Fruit fly (Drosophila melanogaster) whole organism, prepupa: ENCODE data around the gene CG5850.

Experiments used
- Blimp-1 ChIP-seq: fragments of 200-800 bp; sonication (Bioruptor generic); optimal IDR thresholded peaks from 3 replicates; lab custom pipeline; 2017; ENCODE audit warnings: missing biosample characterization, missing genetic modification characterization, mild to moderate bottlenecking, moderate library complexity, missing genetic modification reagents
- CG10669 ChIP-seq: fragments of 200-800 bp; sonication (Bioruptor generic); optimal IDR thresholded peaks from 3 replicates; lab custom pipeline; 2018; ENCODE audit warnings: missing biosample characterization, mild to moderate bottlenecking, missing genetic modification characterization, moderate library complexity
- CG11294 ChIP-seq: fragments of 200-800 bp; sonication (Bioruptor generic); IDR thresholded peaks from 2 replicates; pipeline ENCODE4 v1.3.6; 2022; ENCODE audit warnings: missing biosample characterization, missing genetic modification characterization
- CG15336 ChIP-seq: fragments of 200-800 bp; sonication (Bioruptor generic); IDR thresholded peaks from 2 replicates; pipeline ENCODE4 v1.3.6; 2022; ENCODE audit warnings: missing biosample characterization, missing genetic modification characterization
- CG1621 ChIP-seq: fragments of 200-800 bp; sonication (Bioruptor generic); optimal IDR thresholded peaks from 3 replicates; lab custom pipeline; 2018; ENCODE audit warnings: missing biosample characterization, mild to moderate bottlenecking, missing genetic modification characterization
- CG16779 ChIP-seq: fragments of 200-800 bp; sonication (Bioruptor generic); optimal IDR thresholded peaks from 3 replicates; lab custom pipeline; 2017; ENCODE audit warnings: missing biosample characterization, mild to moderate bottlenecking, missing genetic modification characterization
- CG3032 ChIP-seq: fragments of 200-800 bp; optimal IDR thresholded peaks from 2 replicates; lab custom pipeline; 2019; ENCODE audit warnings: missing biosample characterization, mild to moderate bottlenecking, missing genetic modification characterization, moderate library complexity
- CG31627 ChIP-seq: fragments of 200-800 bp; sonication (Bioruptor generic); optimal IDR thresholded peaks from 3 replicates; lab custom pipeline; 2016; ENCODE audit warnings: missing biosample characterization, missing genetic modification characterization
- CG32006 ChIP-seq: fragments of 200-800 bp; sonication (Bioruptor generic); optimal IDR thresholded peaks from 3 replicates; lab custom pipeline; 2017; ENCODE audit warnings: missing biosample characterization, mild to moderate bottlenecking, missing genetic modification characterization
- CG34406 ChIP-seq: fragments of 200-800 bp; sonication (Bioruptor generic); optimal IDR thresholded peaks from 3 replicates; lab custom pipeline; 2016; ENCODE audit warnings: missing biosample characterization, missing genetic modification characterization
- CG3919 ChIP-seq: fragments of 200-800 bp; sonication (Bioruptor generic); optimal IDR thresholded peaks from 3 replicates; lab custom pipeline; 2016; ENCODE audit warnings: missing biosample characterization, missing genetic modification characterization
- CG6163 ChIP-seq: fragments of 200-800 bp; sonication (Bioruptor generic); IDR thresholded peaks from 3 replicates; pipeline ENCODE4 v1.3.6; 2022; ENCODE audit warnings: missing biosample characterization, missing genetic modification characterization
- CG6276 ChIP-seq: fragments of 200-800 bp; sonication (Bioruptor generic); optimal IDR thresholded peaks from 2 replicates; lab custom pipeline; 2017; ENCODE audit warnings: missing biosample characterization, mild to moderate bottlenecking, missing genetic modification characterization
- CG6808 ChIP-seq: fragments of 200-800 bp; sonication (Bioruptor generic); optimal IDR thresholded peaks from 3 replicates; lab custom pipeline; 2017; ENCODE audit warnings: missing biosample characterization, missing genetic modification characterization, mild to moderate bottlenecking, moderate library complexity, missing genetic modification reagents
- CG6854 ChIP-seq: fragments of 200-800 bp; sonication (Bioruptor generic); optimal IDR thresholded peaks from 2 replicates; lab custom pipeline; 2017; ENCODE audit warnings: missing biosample characterization, mild to moderate bottlenecking, missing genetic modification characterization
- CG7368 ChIP-seq: fragments of 200-800 bp; sonication (Bioruptor generic); optimal IDR thresholded peaks from 3 replicates; lab custom pipeline; 2016; ENCODE audit warnings: missing biosample characterization, missing genetic modification characterization
- CG8119 ChIP-seq: fragments of 200-800 bp; sonication (Bioruptor generic); IDR thresholded peaks from 3 replicates; pipeline ENCODE4 v1.3.6; 2022; ENCODE audit warnings: missing biosample characterization, missing genetic modification characterization
- CG9139 ChIP-seq: fragments of 200-800 bp; sonication (Bioruptor generic); optimal IDR thresholded peaks from 3 replicates; lab custom pipeline; 2017; ENCODE audit warnings: missing biosample characterization, mild to moderate bottlenecking, missing genetic modification characterization
- Eip75B ChIP-seq: fragments of 200-800 bp; sonication (Bioruptor generic); optimal IDR thresholded peaks from 3 replicates; lab custom pipeline; 2016; ENCODE audit warnings: missing biosample characterization, missing genetic modification characterization
- Eip78C ChIP-seq: fragments of 200-800 bp; sonication (Bioruptor generic); peaks from one replicate; lab custom pipeline; 2016; ENCODE audit warnings: missing biosample characterization, missing genetic modification characterization
- Eip93F ChIP-seq: fragments of 200-800 bp; sonication (Bioruptor generic); optimal IDR thresholded peaks from 2 replicates; lab custom pipeline; 2016; ENCODE audit warnings: missing biosample characterization, mild to moderate bottlenecking, missing genetic modification characterization
- Ets21C ChIP-seq: fragments of 200-800 bp; sonication (Bioruptor generic); optimal IDR thresholded peaks from 3 replicates; lab custom pipeline; 2016; ENCODE audit warnings: missing biosample characterization, missing genetic modification characterization
- Ets96B ChIP-seq: fragments of 200-800 bp; optimal IDR thresholded peaks from 2 replicates; lab custom pipeline; 2019; ENCODE audit warnings: missing biosample characterization, mild to moderate bottlenecking, missing genetic modification characterization, moderate library complexity
- Gug ChIP-seq: fragments of 200-800 bp; sonication (Bioruptor generic); IDR thresholded peaks from 2 replicates; pipeline ENCODE4 v1.3.6; 2022; ENCODE audit warnings: missing biosample characterization, missing genetic modification characterization
- Hr38 ChIP-seq: sonication (Bioruptor generic); optimal IDR thresholded peaks from 2 replicates; lab custom pipeline; 2016; ENCODE audit warnings: missing biosample characterization, missing genetic modification characterization
- Lpt ChIP-seq: fragments of 200-800 bp; sonication (Bioruptor generic); optimal IDR thresholded peaks from 3 replicates; lab custom pipeline; 2016; ENCODE audit warnings: missing biosample characterization, missing genetic modification characterization
- Smox ChIP-seq: fragments of 200-800 bp; sonication (Bioruptor generic); optimal IDR thresholded peaks from 3 replicates; lab custom pipeline; 2016; ENCODE audit warnings: missing biosample characterization, missing genetic modification characterization
- Sox15 ChIP-seq: fragments of 200-800 bp; sonication (Bioruptor generic); optimal IDR thresholded peaks from 3 replicates; lab custom pipeline; 2016; ENCODE audit warnings: missing biosample characterization, missing genetic modification characterization
- achi ChIP-seq: fragments of 200-800 bp; sonication (Bioruptor generic); optimal IDR thresholded peaks from 3 replicates; lab custom pipeline; 2016; ENCODE audit warnings: missing biosample characterization, missing genetic modification characterization
- cyc ChIP-seq: fragments of 200-800 bp; sonication (Bioruptor generic); optimal IDR thresholded peaks from 3 replicates; lab custom pipeline; 2016; ENCODE audit warnings: missing biosample characterization, missing genetic modification characterization
- dsx ChIP-seq: fragments of 200-800 bp; optimal IDR thresholded peaks from 3 replicates; lab custom pipeline; 2019; ENCODE audit warnings: missing biosample characterization, mild to moderate bottlenecking, missing genetic modification characterization, moderate library complexity; ENCODE audit not compliant: poor library complexity, severe bottlenecking
- eg ChIP-seq: fragments of 200-800 bp; sonication (Bioruptor generic); IDR thresholded peaks from 3 replicates; pipeline ENCODE4 v1.3.6; 2022; ENCODE audit warnings: missing biosample characterization, missing genetic modification characterization
- esn ChIP-seq: fragments of 200-800 bp; sonication (Bioruptor generic); optimal IDR thresholded peaks from 2 replicates; lab custom pipeline; 2016; ENCODE audit warnings: missing biosample characterization, mild to moderate bottlenecking, missing genetic modification characterization, moderate library complexity
- fd59A ChIP-seq: fragments of 200-800 bp; sonication (Bioruptor generic); optimal IDR thresholded peaks from 2 replicates; lab custom pipeline; 2017; ENCODE audit warnings: missing biosample characterization, mild to moderate bottlenecking, missing genetic modification characterization, missing genetic modification reagents
- fd85E ChIP-seq: fragments of 200-800 bp; sonication (Bioruptor generic); optimal IDR thresholded peaks from 3 replicates; lab custom pipeline; 2016; ENCODE audit warnings: missing biosample characterization, missing genetic modification characterization
- fkh ChIP-seq: fragments of 200-800 bp; sonication (Bioruptor generic); optimal IDR thresholded peaks from 3 replicates; lab custom pipeline; 2017; ENCODE audit warnings: missing biosample characterization, mild to moderate bottlenecking, missing genetic modification characterization, moderate library complexity
- lz ChIP-seq: fragments of 200-800 bp; sonication (Bioruptor generic); optimal IDR thresholded peaks from 3 replicates; lab custom pipeline; 2016; ENCODE audit warnings: missing biosample characterization, missing genetic modification characterization
- net ChIP-seq: fragments of 200-800 bp; sonication (Bioruptor generic); optimal IDR thresholded peaks from 3 replicates; lab custom pipeline; 2016; ENCODE audit warnings: missing biosample characterization, missing genetic modification characterization
- pdm3 ChIP-seq: fragments of 200-800 bp; sonication (Bioruptor generic); optimal IDR thresholded peaks from 3 replicates; lab custom pipeline; 2016; ENCODE audit warnings: missing biosample characterization, missing genetic modification characterization
- spab ChIP-seq: fragments of 200-800 bp; sonication (Bioruptor generic); optimal IDR thresholded peaks from 2 replicates; lab custom pipeline; 2017; ENCODE audit warnings: missing biosample characterization, mild to moderate bottlenecking, missing genetic modification characterization, missing genetic modification reagents
- ss ChIP-seq, 2 experiments: fragments of 200-800 bp; sonication (Bioruptor generic); optimal IDR thresholded peaks; 2 replicates in 1 of 2; 3 replicates in 1 of 2; lab custom pipeline; 2017 to 2018; ENCODE audit warnings: mild to moderate bottlenecking in 2 of 2, missing biosample characterization in 2 of 2, missing genetic modification characterization in 2 of 2, moderate library complexity in 1 of 2
- svp ChIP-seq: fragments of 200-800 bp; sonication (Bioruptor generic); peaks from one replicate; lab custom pipeline; 2016; ENCODE audit warnings: missing biosample characterization, missing genetic modification characterization
- topi ChIP-seq: fragments of 200-800 bp; sonication (Bioruptor generic); optimal IDR thresholded peaks from 3 replicates; lab custom pipeline; 2016; ENCODE audit warnings: missing biosample characterization, missing genetic modification characterization
- vri ChIP-seq: fragments of 200-800 bp; sonication (Bioruptor generic); optimal IDR thresholded peaks from 3 replicates; lab custom pipeline; 2016; ENCODE audit warnings: missing biosample characterization, mild to moderate bottlenecking, missing genetic modification characterization

Gene CG5850

dm6 chr2L:9946051-9946450 is 17.7 kb downstream of the CG5850 start:
- TF ChIP-seq dsx (GFP tag; lab: Kevin White, UChicago), result peak; percentile 95
- TF ChIP-seq CG32006 (GFP tag; lab: Kevin White, UChicago), result no peak
- TF ChIP-seq CG6163 (GFP tag; lab: Robert Waterston, UW), result 0 out of 3 replicates have a peak, but pooled peaks have one; percentile 31
- no peak for TF ChIP-seq ss (GFP tag; optimal IDR thresholded peaks at IDR 0.05; lab: Kevin White, UChicago)
- peak; percentile 8 for TF ChIP-seq CG1621 (tag; lab: Kevin White, UChicago)
- peak; percentile 27 for TF ChIP-seq fkh (GFP tag; lab: Kevin White, UChicago)
- TF ChIP-seq Eip93F, result no peak
- TF ChIP-seq CG6854 (GFP tag; lab: Kevin White, UChicago), result peak; percentile 8

- TF ChIP-seq CG34406, result no peak
- TF ChIP-seq achi, result no peak
- peak; percentile 14 for TF ChIP-seq CG16779
- TF ChIP-seq fkh (GFP tag; lab: Kevin White, UChicago), result no peak
- TF ChIP-seq CG6808 (GFP tag; lab: Kevin White, UChicago), result peak; percentile 42
- TF ChIP-seq CG1621 (tag; lab: Kevin White, UChicago), result peak; percentile 10
- TF ChIP-seq CG6276 (GFP tag; lab: Kevin White, UChicago), result peak; percentile 67
- no peak for TF ChIP-seq Ets21C (GFP tag; lab: Kevin White, UChicago)
- no peak for TF ChIP-seq CG3919 (GFP tag; lab: Kevin White, UChicago)
- no peak for TF ChIP-seq spab (GFP tag; lab: Kevin White, UChicago)
- peak; percentile 96 for TF ChIP-seq svp (GFP tag; lab: Kevin White, UChicago)
- TF ChIP-seq CG9139 (GFP tag; lab: Kevin White, UChicago), result peak; percentile 49
- no peak for TF ChIP-seq fd59A (GFP tag; lab: Kevin White, UChicago)
- peak; percentile 3 for TF ChIP-seq dsx (GFP tag; lab: Kevin White, UChicago)
- TF ChIP-seq Eip78C, result peak; percentile 71
- peak; percentile 2 for TF ChIP-seq esn (GFP tag; lab: Kevin White, UChicago)
- TF ChIP-seq cyc (GFP tag; lab: Kevin White, UChicago), result no peak
- TF ChIP-seq CG11294 (GFP tag; lab: Robert Waterston, UW), result no peak
- TF ChIP-seq CG3032 (tag; lab: Kevin White, UChicago), result no peak
- no peak for TF ChIP-seq Gug
- TF ChIP-seq ss (GFP tag; optimal IDR thresholded peaks at IDR 0.05; lab: Kevin White, UChicago), result peak; percentile 59 to 75
- peak; percentile 22 for TF ChIP-seq CG10669
- no peak for TF ChIP-seq Eip75B (GFP tag; lab: Kevin White, UChicago)
- peak; percentile 33 for TF ChIP-seq CG6854 (GFP tag; lab: Kevin White, UChicago)
- TF ChIP-seq fd85E, result no peak
- TF ChIP-seq lz (GFP tag; lab: Kevin White, UChicago), result no peak
- TF ChIP-seq pdm3 (GFP tag; lab: Kevin White, UChicago), result no peak
- TF ChIP-seq Blimp-1 (GFP tag; lab: Kevin White, UChicago), result no peak
These were observed 18.7 kb downstream of the CG5850 start for dm6 chr2L:9945086-9945485.

- TF ChIP-seq Lpt, result no peak
- no peak for TF ChIP-seq Smox (GFP tag; lab: Kevin White, UChicago)
- TF ChIP-seq vri (GFP tag; lab: Kevin White, UChicago), result peak; percentile 74
- peak; percentile 55 for TF ChIP-seq Eip78C
These were observed 20.2 kb downstream of the CG5850 start for dm6 chr2L:9943521-9943920.

- TF ChIP-seq CG3032 (tag; lab: Kevin White, UChicago), result no peak
- peak; percentile 18 for TF ChIP-seq CG7368 (GFP tag; lab: Kevin White, UChicago)
- TF ChIP-seq CG15336 (GFP tag; lab: Robert Waterston, UW), result no peak
- TF ChIP-seq CG32006 (GFP tag; lab: Kevin White, UChicago), result no peak
- peak; percentile 42 for TF ChIP-seq lz (GFP tag; lab: Kevin White, UChicago)
- no peak for TF ChIP-seq CG8119 (GFP tag; lab: Robert Waterston, UW)
- TF ChIP-seq Ets96B, result peak; percentile 13
- TF ChIP-seq topi (GFP tag; lab: Kevin White, UChicago), result peak; percentile 40
- TF ChIP-seq Lpt, result no peak
- no peak for TF ChIP-seq achi
- peak; percentile 19 for TF ChIP-seq fd59A (GFP tag; lab: Kevin White, UChicago)
- TF ChIP-seq Ets21C (GFP tag; lab: Kevin White, UChicago), result no peak
- TF ChIP-seq CG3919 (GFP tag; lab: Kevin White, UChicago), result peak; percentile 61
- TF ChIP-seq Sox15 (GFP tag; lab: Kevin White, UChicago), result no peak
- TF ChIP-seq CG31627 (GFP tag; lab: Kevin White, UChicago), result peak; percentile 35
- no peak for TF ChIP-seq Hr38 (GFP tag; lab: Kevin White, UChicago)
- no peak for TF ChIP-seq fd85E
- peak; percentile 39 for TF ChIP-seq net (GFP tag; lab: Kevin White, UChicago)
- TF ChIP-seq eg (GFP tag; lab: Robert Waterston, UW), result peak; percentile 56; the same call in 1 of the 3 replicates
These were observed 25.0 kb downstream of the CG5850 start, which contains the start of the genes Datp and CG4619 for dm6 chr2L:9938631-9939256. Datp (minus strand) TSS chr2L:9938790. CG4619 (plus strand) TSS chr2L:9938863.
